Worm (Caenorhabditis elegans): ENCODE results near the gene lin-23.

DNA sequence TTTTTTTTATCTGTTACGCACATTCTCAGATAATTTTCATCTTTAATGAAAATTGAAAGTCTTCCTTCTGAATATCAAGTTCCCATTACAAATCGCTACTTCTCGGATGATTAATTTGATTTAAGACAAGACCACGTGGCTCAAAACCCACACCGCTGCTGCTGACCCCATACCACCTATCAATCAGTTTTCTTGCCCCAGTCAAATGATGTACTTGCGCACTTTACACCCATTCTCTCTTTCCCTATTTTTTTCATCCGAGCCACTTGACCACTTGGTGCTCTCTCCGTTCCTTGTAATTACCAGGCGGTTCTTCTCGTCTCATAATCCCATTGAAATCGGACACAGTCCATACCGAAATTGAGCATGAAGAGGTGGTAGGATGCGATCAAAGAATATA, 22.9 kb downstream of the lin-23 start:
- TF ChIP-seq nhr-11 (tag; optimal IDR thresholded peaks at IDR 0.05) (no peak), nhr-25 (tag; optimal IDR thresholded peaks at IDR 0.05) (no peak)

All from whole organism, L2 larva.